Worm (Caenorhabditis elegans): ENCODE measurements around the gene Y44F5A.1.

- TF ChIP-seq him-1 (tag; optimal IDR thresholded peaks at IDR 0.05), result no peak
- no peak for TF ChIP-seq dao-5 (tag; optimal IDR thresholded peaks at IDR 0.05)
Measured at ce11 chrIII:4263048-4263447, 15.6 kb upstream of the Y44F5A.1 start, which contains the start of gene T08A11.1.

Measured in whole organism, L4/young adult.